Worm (Caenorhabditis elegans): ENCODE results near the gene spe-45.

DNA sequence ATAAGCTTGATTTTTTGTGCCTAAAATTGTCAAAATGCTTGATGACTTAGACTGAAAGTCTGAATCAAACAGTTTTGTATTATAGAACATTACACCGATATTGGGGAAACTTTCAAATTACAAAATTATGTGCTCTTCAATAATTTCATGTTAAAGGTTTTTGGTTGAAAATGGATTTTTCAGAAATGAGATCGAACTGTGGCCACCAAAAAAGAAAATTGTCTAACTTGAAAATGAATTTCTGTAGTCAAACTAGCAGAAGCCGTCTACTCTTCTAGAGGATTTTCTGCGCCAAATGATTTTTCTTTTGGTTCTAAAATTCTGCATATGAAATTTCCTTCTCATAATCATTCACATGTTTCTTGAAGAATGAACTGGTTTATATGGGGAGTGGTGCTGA, 49.0 kb downstream of the spe-45 start:
- TF ChIP-seq him-1 (tag; optimal IDR thresholded peaks at IDR 0.05) (no peak), dao-5 (tag; optimal IDR thresholded peaks at IDR 0.05) (no peak)

All from whole organism, L4/young adult.